Worm (Caenorhabditis elegans) whole organism, L3 larva: ENCODE results near the gene vit-2.

Experiments
- R02D3.7 ChIP-seq: fragments of 150-350 bp; optimal IDR thresholded peaks from 2 replicates; lab custom pipeline; 2014; ENCODE audit warnings: missing biosample characterization, missing genetic modification characterization
- ZK546.5 ChIP-seq: sonication (generic microtip); optimal IDR thresholded peaks from 2 replicates; lab custom pipeline; 2017; ENCODE audit warnings: missing biosample characterization, missing genetic modification characterization
- ama-1 ChIP-seq: fragments of 150-350 bp; optimal IDR thresholded peaks from 2 replicates; lab custom pipeline; 2018
- ceh-28 ChIP-seq: fragments of 150-350 bp; optimal IDR thresholded peaks from 2 replicates; lab custom pipeline; 2014; ENCODE audit warnings: missing biosample characterization, missing genetic modification reagents, missing genetic modification characterization
- ceh-82 ChIP-seq: fragments of 150-350 bp; optimal IDR thresholded peaks from 2 replicates; lab custom pipeline; 2014; ENCODE audit warnings: missing biosample characterization, missing genetic modification characterization
- egl-27 ChIP-seq: sonication (generic microtip); optimal IDR thresholded peaks from 4 replicates; lab custom pipeline; 2017; ENCODE audit warnings: missing biosample characterization, missing genetic modification reagents, missing genetic modification characterization
- elt-1 ChIP-seq: fragments of 150-350 bp; optimal IDR thresholded peaks from 2 replicates; lab custom pipeline; 2014; ENCODE audit warnings: missing biosample characterization, missing genetic modification characterization
- elt-2 ChIP-seq: sonication (generic microtip); optimal IDR thresholded peaks from 2 replicates; lab custom pipeline; 2016; ENCODE audit warnings: missing genetic modification reagents, mild to moderate bottlenecking, missing genetic modification characterization, missing compliant biosample characterization
- elt-3 ChIP-seq, 3 experiments: fragments of 150-350 bp in 1 of 3; sonication (generic microtip) in 2 of 3; optimal IDR thresholded peaks; 2 replicates in 2 of 3; 4 replicates in 1 of 3; lab custom pipeline; 2014 to 2017; ENCODE audit warnings: missing biosample characterization in 3 of 3, missing genetic modification characterization in 3 of 3
- eor-1 ChIP-seq, 2 experiments: fragments of 150-350 bp; optimal IDR thresholded peaks; 2 replicates each; lab custom pipeline; 2014 to 2018; ENCODE audit warnings: missing biosample characterization in 2 of 2, missing genetic modification characterization in 2 of 2
- fkh-10 ChIP-seq: sonication (generic microtip); optimal IDR thresholded peaks from 2 replicates; lab custom pipeline; 2017; ENCODE audit warnings: missing biosample characterization, missing genetic modification reagents, missing genetic modification characterization
- fkh-2 ChIP-seq: fragments of 150-350 bp; optimal IDR thresholded peaks from 2 replicates; lab custom pipeline; 2014; ENCODE audit warnings: missing biosample characterization, missing genetic modification reagents, missing genetic modification characterization
- fos-1 ChIP-seq: fragments of 150-350 bp; optimal IDR thresholded peaks from 2 replicates; lab custom pipeline; 2014; ENCODE audit warnings: missing biosample characterization, missing genetic modification characterization
- hmg-11 ChIP-seq: sonication (generic microtip); optimal IDR thresholded peaks from 2 replicates; lab custom pipeline; 2016; ENCODE audit warnings: missing genetic modification characterization, missing compliant biosample characterization
- jun-1 ChIP-seq: fragments of 150-350 bp; optimal IDR thresholded peaks from 2 replicates; lab custom pipeline; 2014; ENCODE audit warnings: missing biosample characterization, missing genetic modification reagents, missing genetic modification characterization
- lsy-12 ChIP-seq: sonication (generic microtip); optimal IDR thresholded peaks from 2 replicates; lab custom pipeline; 2016; ENCODE audit warnings: mild to moderate bottlenecking, missing genetic modification characterization, missing compliant biosample characterization
- mml-1 ChIP-seq: fragments of 150-350 bp; sonication (generic microtip); optimal IDR thresholded peaks from 3 replicates; lab custom pipeline; 2014; ENCODE audit warnings: missing biosample characterization, missing genetic modification characterization
- nhr-12 ChIP-seq: fragments of 150-350 bp; optimal IDR thresholded peaks from 2 replicates; lab custom pipeline; 2014; ENCODE audit warnings: missing biosample characterization, missing genetic modification characterization
- nhr-23 ChIP-seq: fragments of 150-350 bp; optimal IDR thresholded peaks from 2 replicates; lab custom pipeline; 2014; ENCODE audit warnings: missing biosample characterization, missing genetic modification reagents, missing genetic modification characterization
- nhr-237 ChIP-seq: fragments of 150-350 bp; optimal IDR thresholded peaks from 2 replicates; lab custom pipeline; 2014; ENCODE audit warnings: missing biosample characterization, missing genetic modification characterization
- nhr-25 ChIP-seq: sonication (generic microtip); optimal IDR thresholded peaks from 2 replicates; lab custom pipeline; 2017; ENCODE audit warnings: missing biosample characterization, missing genetic modification characterization
- nhr-28 ChIP-seq: fragments of 150-350 bp; optimal IDR thresholded peaks from 2 replicates; lab custom pipeline; 2014; ENCODE audit warnings: missing biosample characterization, missing genetic modification characterization
- nhr-67 ChIP-seq: fragments of 150-350 bp; optimal IDR thresholded peaks from 2 replicates; lab custom pipeline; 2014; ENCODE audit warnings: missing biosample characterization, missing genetic modification characterization
- nhr-77 ChIP-seq: fragments of 150-350 bp; optimal IDR thresholded peaks from 2 replicates; lab custom pipeline; 2014; ENCODE audit warnings: missing biosample characterization, missing genetic modification characterization
- pha-4 ChIP-seq: fragments of 150-350 bp; optimal IDR thresholded peaks from 2 replicates; lab custom pipeline; 2014; ENCODE audit warnings: missing biosample characterization, missing genetic modification reagents, missing genetic modification characterization
- pqm-1 ChIP-seq: fragments of 150-350 bp; optimal IDR thresholded peaks from 2 replicates; lab custom pipeline; 2017; ENCODE audit warnings: missing biosample characterization, missing genetic modification characterization, inconsistent platforms
- skn-1 ChIP-seq: fragments of 150-350 bp; optimal IDR thresholded peaks from 2 replicates; lab custom pipeline; 2014; ENCODE audit warnings: missing biosample characterization, missing genetic modification characterization
- tbx-2 ChIP-seq: sonication (generic microtip); optimal IDR thresholded peaks from 2 replicates; lab custom pipeline; 2016; ENCODE audit warnings: mild to moderate bottlenecking, missing genetic modification characterization, missing compliant biosample characterization
- unc-39 ChIP-seq: sonication (generic microtip); optimal IDR thresholded peaks from 4 replicates; lab custom pipeline; 2017; ENCODE audit warnings: missing biosample characterization, missing genetic modification characterization
- zag-1 ChIP-seq: fragments of 150-350 bp; optimal IDR thresholded peaks from 2 replicates; lab custom pipeline; 2014; ENCODE audit warnings: missing biosample characterization, missing genetic modification characterization
- ztf-11 ChIP-seq: fragments of 150-350 bp; optimal IDR thresholded peaks from 2 replicates; lab custom pipeline; 2014; ENCODE audit warnings: missing biosample characterization, missing genetic modification characterization
- ztf-4 ChIP-seq: fragments of 150-350 bp; optimal IDR thresholded peaks from 2 replicates; lab custom pipeline; 2014; ENCODE audit warnings: missing biosample characterization, missing genetic modification characterization

The vit-2 gene

DNA sequence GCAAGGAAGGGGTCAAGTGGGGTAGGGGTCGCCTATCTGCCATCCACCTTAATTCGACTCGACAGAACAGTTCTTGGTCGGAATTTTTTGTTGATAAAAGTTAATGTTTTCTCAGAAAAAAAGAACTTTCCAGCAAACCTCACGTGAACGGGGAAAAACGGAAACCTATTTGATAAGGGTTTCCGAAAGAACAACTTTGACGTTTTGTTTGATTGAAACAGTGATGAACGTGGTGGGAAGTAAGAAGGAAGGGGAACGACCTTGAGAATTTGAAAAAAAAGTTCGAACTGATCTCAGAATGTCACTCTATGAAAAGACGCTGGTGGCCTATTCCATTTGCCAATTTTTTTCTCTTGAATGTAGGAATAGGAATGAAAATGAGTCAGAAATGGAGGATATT lies 21.5 kb downstream of the vit-2 start:
- no peak for TF ChIP-seq eor-1 (tag; optimal IDR thresholded peaks at IDR 0.05; lab: Kevin White, UChicago)
- peak; percentile 36 for TF ChIP-seq elt-2 (tag; lab: Kevin White, UChicago)
- no peak for TF ChIP-seq elt-3 (tag; optimal IDR thresholded peaks at IDR 0.05; lab: Kevin White, UChicago)
- TF ChIP-seq pha-4 (tag; lab: Kevin White, UChicago) = no peak
- TF ChIP-seq fos-1 (tag; lab: Kevin White, UChicago) = no peak
- peak; percentile 9 for TF ChIP-seq nhr-23 (tag; lab: Kevin White, UChicago)

- TF ChIP-seq ztf-11 (tag; lab: Kevin White, UChicago) (no peak), R02D3.7 (tag; lab: Kevin White, UChicago) (no peak), jun-1 (tag; lab: Kevin White, UChicago) (no peak), hmg-11 (tag; lab: Kevin White, UChicago) (no peak), unc-39 (no peak), nhr-28 (tag; lab: Kevin White, UChicago) (no peak), ceh-82 (tag; lab: Kevin White, UChicago) (no peak), fkh-2 (tag; lab: Kevin White, UChicago) (no peak), elt-2 (tag; lab: Kevin White, UChicago) (peak; percentile 22), eor-1 (tag; optimal IDR thresholded peaks at IDR 0.05; lab: Kevin White, UChicago) (no peak), fkh-10 (GFP tag; lab: Kevin White, UChicago) (no peak), nhr-237 (tag; lab: Kevin White, UChicago) (no peak), ama-1 (no peak), nhr-23 (tag; lab: Kevin White, UChicago) (peak; percentile 18), nhr-77 (tag; lab: Kevin White, UChicago) (no peak), zag-1 (tag; lab: Kevin White, UChicago) (no peak), pqm-1 (tag; lab: Kevin White, UChicago) (peak; percentile 30), nhr-12 (tag; lab: Kevin White, UChicago) (no peak), mml-1 (no peak), nhr-25 (peak; percentile 26), fos-1 (tag; lab: Kevin White, UChicago) (no peak), skn-1 (tag; lab: Kevin White, UChicago) (no peak), pha-4 (tag; lab: Kevin White, UChicago) (peak; percentile 85), elt-1 (tag; lab: Kevin White, UChicago) (no peak)
Measured at ce11 chrX:5122791-5123414, 22.1 kb downstream of the vit-2 start.

ce11 chrX:5124288-5124687 lies 23.4 kb downstream of the vit-2 start:
- TF ChIP-seq unc-39 (no peak), nhr-25 (peak; percentile 31)

- no peak for TF ChIP-seq lsy-12
- no peak for TF ChIP-seq R02D3.7 (tag; lab: Kevin White, UChicago)
- no peak for TF ChIP-seq ztf-11 (tag; lab: Kevin White, UChicago)
- no peak for TF ChIP-seq egl-27 (tag; lab: Kevin White, UChicago)
- TF ChIP-seq nhr-67 = no peak
- TF ChIP-seq ama-1 = no peak
- TF ChIP-seq eor-1 (tag; optimal IDR thresholded peaks at IDR 0.05; lab: Kevin White, UChicago) = no peak
Measured at ce11 chrX:5129447-5129846, 28.6 kb downstream of the vit-2 start.

DNA sequence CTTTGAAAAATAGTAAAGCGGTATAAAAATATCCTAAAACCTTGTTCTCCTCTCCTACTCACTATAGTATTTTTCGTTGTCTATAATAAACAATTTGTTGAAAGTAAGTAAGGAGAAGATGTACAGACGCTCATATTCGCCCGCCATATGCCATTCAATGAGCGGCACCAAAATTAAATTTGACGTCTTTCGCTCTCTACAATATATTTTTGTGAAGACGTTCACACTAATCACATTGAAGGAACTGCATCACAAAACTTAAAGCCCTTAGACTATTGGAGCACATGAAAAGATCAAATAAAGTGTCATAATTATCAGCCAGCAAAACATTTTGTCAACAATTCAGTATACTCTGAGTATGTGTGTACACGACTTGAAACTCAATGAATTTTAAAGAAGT lies 30.9 kb downstream of the vit-2 start:
- TF ChIP-seq ztf-4 (tag; lab: Kevin White, UChicago) (no peak), pha-4 (tag; lab: Kevin White, UChicago) (no peak), nhr-237 (tag; lab: Kevin White, UChicago) (no peak), egl-27 (tag; lab: Kevin White, UChicago) (no peak), hmg-11 (tag; lab: Kevin White, UChicago) (no peak), ZK546.5 (no peak), nhr-25 (no peak), unc-39 (no peak), elt-2 (tag; lab: Kevin White, UChicago) (no peak), ama-1 (no peak)

- no peak for TF ChIP-seq tbx-2
- no peak for TF ChIP-seq fkh-2 (tag; lab: Kevin White, UChicago)
- no peak for TF ChIP-seq ceh-28 (tag; lab: Kevin White, UChicago)
Measured at ce11 chrX:5133980-5134379, 33.1 kb downstream of the vit-2 start, which contains the start of gene tbc-7. TSS of gene tbc-7 (plus strand) at chrX:5134280.
